Fruit fly (Drosophila melanogaster) Kc167 (cell line): Measurements from ENCODE around the gene CG11912.

Source experiments
- Myc ChIP-seq: fragments of >200 bp; optimal IDR thresholded peaks from 2 replicates; lab custom pipeline; 2017; ENCODE audit warnings: missing external identifiers
- Sin3A ChIP-seq: fragments of >200 bp; optimal IDR thresholded peaks from 2 replicates; lab custom pipeline; 2018; ENCODE audit warnings: missing external identifiers
- psq ChIP-seq: fragments of >200 bp; optimal IDR thresholded peaks from 2 replicates; lab custom pipeline; 2017; ENCODE audit warnings: missing external identifiers

dm6 chr2L:283071-283482 is 36.0 kb downstream of the CG11912 start, which contains the start of gene CG11601:
- TF ChIP-seq psq, result no peak
- no peak for TF ChIP-seq Sin3A (lab: Kevin White, UChicago)
- TF ChIP-seq Myc (lab: Kevin White, UChicago), result no peak
